Worm (Caenorhabditis elegans): ENCODE results near the gene glo-3.

ce11 chrX:10532180-10532833 lies 1.2 kb upstream of the glo-3 start:
- TF ChIP-seq lir-3 (tag; optimal IDR thresholded peaks at IDR 0.05): no peak
- no peak for TF ChIP-seq unc-130 (GFP tag; optimal IDR thresholded peaks at IDR 0.05)
- TF ChIP-seq R02D3.7 (tag; optimal IDR thresholded peaks at IDR 0.05): no peak
- TF ChIP-seq fos-1 (tag; optimal IDR thresholded peaks at IDR 0.05): no peak
- no peak for TF ChIP-seq nhr-111 (GFP tag; optimal IDR thresholded peaks at IDR 0.05)

Measured in whole organism, L4 larva.